Fruit fly (Drosophila melanogaster): ENCODE data around the gene CG46460.
A peak's percentile ranks its signal among the peaks of the same experiment; 100 is the strongest.

The CG46460 gene

DNA sequence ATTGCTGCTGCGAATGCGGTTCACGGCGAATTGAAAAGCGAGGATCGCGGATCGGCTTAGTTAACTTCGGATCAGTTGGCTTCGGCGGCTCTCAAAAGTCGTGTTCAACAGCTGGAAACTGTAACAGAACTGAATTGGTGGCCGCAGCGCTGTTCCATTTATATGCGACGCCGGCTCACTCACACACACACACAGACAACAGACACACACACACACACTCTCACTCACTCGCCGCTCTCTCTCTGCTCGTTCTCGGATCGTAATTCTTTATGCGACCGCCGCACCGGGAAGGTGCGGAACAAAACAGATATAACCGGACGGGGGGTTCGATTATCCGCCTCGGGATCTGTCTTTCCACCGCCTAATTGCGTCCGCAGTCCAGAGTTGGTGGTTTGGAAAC lies at the start of gene CG46460:
Gene CG46460 (minus strand): TSS at position 139 of the 400 bp plus-strand sequence.
- TF ChIP-seq Eip75B (GFP tag; optimal IDR thresholded peaks at IDR 0.05): peak; percentile 31
- peak; percentile 1 for TF ChIP-seq CG16779 (tag; optimal IDR thresholded peaks at IDR 0.05)
- TF ChIP-seq CG6163 (GFP tag; IDR thresholded peaks at IDR 0.05): 0 out of 3 replicates have a peak, but pooled peaks have one; percentile 16
- peak; percentile 26 for TF ChIP-seq Sox102F (GFP tag; optimal IDR thresholded peaks at IDR 0.05)
- TF ChIP-seq CG3032 (tag; optimal IDR thresholded peaks at IDR 0.05): peak; percentile 4
- TF ChIP-seq esn (GFP tag; optimal IDR thresholded peaks at IDR 0.05): peak; percentile 20
- no peak for TF ChIP-seq CG6276 (GFP tag; optimal IDR thresholded peaks at IDR 0.05)
- TF ChIP-seq CG10669 (GFP tag; optimal IDR thresholded peaks at IDR 0.05): peak; percentile 26
- peak in 1 of 2 experiments; percentile 7 for TF ChIP-seq ss (GFP tag; optimal IDR thresholded peaks at IDR 0.05)
- peak; percentile 94 for TF ChIP-seq CG1621 (tag; optimal IDR thresholded peaks at IDR 0.05)
- no peak for TF ChIP-seq CG11294 (GFP tag; IDR thresholded peaks at IDR 0.05)
- peak; percentile 5 for TF ChIP-seq acj6 (GFP tag; optimal IDR thresholded peaks at IDR 0.05)
- peak; percentile 25 for TF ChIP-seq Ets96B (tag; optimal IDR thresholded peaks at IDR 0.05)
- peak; percentile 49 for TF ChIP-seq lz (GFP tag; optimal IDR thresholded peaks at IDR 0.05)
- TF ChIP-seq topi (GFP tag; optimal IDR thresholded peaks at IDR 0.05): peak; percentile 11
- peak; percentile 11 for TF ChIP-seq CG9139 (GFP tag; optimal IDR thresholded peaks at IDR 0.05)
- TF ChIP-seq CG31627 (GFP tag; optimal IDR thresholded peaks at IDR 0.05): peak; percentile 39
- no peak for TF ChIP-seq Hr4 (GFP tag; optimal IDR thresholded peaks at IDR 0.05)
- no peak for TF ChIP-seq fd85E (GFP tag; optimal IDR thresholded peaks at IDR 0.05)
- TF ChIP-seq Ets21C (GFP tag; optimal IDR thresholded peaks at IDR 0.05): peak; percentile 26
- peak; percentile 36 for TF ChIP-seq Met (GFP tag; optimal IDR thresholded peaks at IDR 0.05)
- TF ChIP-seq eg (GFP tag; IDR thresholded peaks at IDR 0.05): peak; percentile 45; the same call in 1 of the 3 replicates
- no peak for TF ChIP-seq achi (GFP tag; optimal IDR thresholded peaks at IDR 0.05)
- TF ChIP-seq Gug (GFP tag; IDR thresholded peaks at IDR 0.05): 0 out of 2 replicates have a peak, but pooled peaks have one; percentile 9
- TF ChIP-seq Smox (GFP tag; optimal IDR thresholded peaks at IDR 0.05): peak; percentile 8
- TF ChIP-seq svp (GFP tag): peak; percentile 83
- TF ChIP-seq vri (GFP tag; optimal IDR thresholded peaks at IDR 0.05): no peak
- peak; percentile 25 for TF ChIP-seq cyc (GFP tag; optimal IDR thresholded peaks at IDR 0.05)
- TF ChIP-seq CG8119 (GFP tag; IDR thresholded peaks at IDR 0.05): no peak
- TF ChIP-seq Blimp-1 (GFP tag; optimal IDR thresholded peaks at IDR 0.05): peak; percentile 17
- TF ChIP-seq CG6808 (GFP tag; optimal IDR thresholded peaks at IDR 0.05): no peak
- TF ChIP-seq spab (GFP tag; optimal IDR thresholded peaks at IDR 0.05): no peak
- no peak for TF ChIP-seq CG32006 (GFP tag; optimal IDR thresholded peaks at IDR 0.05)

DNA sequence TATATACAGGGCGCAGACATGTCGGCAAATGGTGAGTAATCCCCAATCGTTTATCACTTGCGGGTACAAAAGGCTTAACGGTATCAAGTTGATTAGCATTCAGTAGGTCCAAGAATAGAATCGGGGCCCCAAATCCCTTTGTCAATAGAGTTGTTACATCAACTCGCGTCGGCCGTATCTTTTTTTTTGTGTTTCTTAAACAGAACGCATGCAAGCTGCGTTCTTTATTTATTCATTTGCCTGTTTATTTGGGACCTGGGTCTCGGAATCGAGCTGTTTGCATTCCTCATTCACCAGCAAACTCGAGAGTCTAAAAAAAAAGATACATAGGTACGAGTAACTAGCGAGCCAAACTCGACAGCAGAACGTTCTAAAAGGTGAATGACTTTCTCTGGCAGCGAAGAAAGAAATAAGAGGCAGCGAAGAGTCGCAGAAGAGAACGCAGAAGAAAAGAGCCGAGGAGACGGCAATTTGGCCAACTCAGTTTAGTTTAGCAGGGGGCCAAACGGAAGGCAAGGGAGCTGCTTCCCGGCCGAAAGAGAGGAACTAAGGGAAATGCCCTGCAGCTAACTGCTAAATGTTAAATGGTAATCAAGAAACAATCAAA lies 45.2 kb upstream of the CG46460 start:
- TF ChIP-seq fkh (GFP tag; optimal IDR thresholded peaks at IDR 0.05) (peak; percentile 81), CG3032 (tag; optimal IDR thresholded peaks at IDR 0.05) (no peak), CG7368 (GFP tag; optimal IDR thresholded peaks at IDR 0.05) (no peak)

DNA sequence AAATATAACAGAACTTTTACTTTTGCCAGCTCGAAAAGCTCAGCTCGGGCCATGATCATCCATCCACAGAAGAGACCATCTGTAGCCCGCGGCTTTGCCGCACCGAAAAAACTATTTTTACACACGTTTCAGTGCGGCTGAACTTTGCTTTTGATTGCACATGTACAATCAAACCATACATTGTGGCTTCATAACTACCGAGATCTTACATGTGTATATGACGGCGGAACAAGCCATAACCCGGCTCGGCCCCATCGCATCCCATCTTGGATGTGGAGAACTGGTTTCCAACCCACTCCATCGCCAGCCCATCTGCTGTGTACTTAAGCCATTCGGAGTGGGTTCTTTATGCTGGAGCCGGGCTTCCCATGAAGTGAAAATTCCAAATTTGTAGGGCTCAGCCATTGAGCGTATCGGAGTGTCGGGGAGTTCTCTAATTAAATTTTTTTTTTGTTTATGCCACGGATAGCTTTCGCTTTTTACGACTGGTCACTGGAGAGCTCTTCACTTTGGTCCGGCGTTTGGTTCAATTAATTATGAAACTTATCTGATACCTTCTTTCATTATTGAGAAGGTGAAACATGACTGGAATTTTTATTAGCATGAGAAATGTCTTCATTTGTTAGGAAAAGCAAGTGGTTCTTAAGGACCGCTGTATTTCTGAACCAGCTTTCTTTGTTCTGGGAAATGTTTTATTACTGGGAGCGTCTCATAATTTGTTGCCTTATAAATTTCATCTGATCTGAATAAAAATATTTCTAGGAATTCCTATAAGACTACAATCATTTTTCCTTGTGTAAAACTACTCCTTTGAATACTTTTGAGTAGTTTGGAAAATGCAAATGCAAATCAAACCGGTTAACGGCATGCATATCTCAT lies 44.1 kb upstream of the CG46460 start:
- no peak for TF ChIP-seq Hr38 (GFP tag; optimal IDR thresholded peaks at IDR 0.05)
- TF ChIP-seq ss (GFP tag; optimal IDR thresholded peaks at IDR 0.05): peak in 1 of 2 experiments; percentile 3
- no peak for TF ChIP-seq Lpt (GFP tag; optimal IDR thresholded peaks at IDR 0.05)
- no peak for TF ChIP-seq CG6276 (GFP tag; optimal IDR thresholded peaks at IDR 0.05)
- TF ChIP-seq CG8319 (GFP tag; optimal IDR thresholded peaks at IDR 0.05): no peak
- TF ChIP-seq achi (GFP tag; optimal IDR thresholded peaks at IDR 0.05): no peak
- TF ChIP-seq fd59A (GFP tag; optimal IDR thresholded peaks at IDR 0.05): no peak
- TF ChIP-seq fd85E (GFP tag; optimal IDR thresholded peaks at IDR 0.05): no peak
- no peak for TF ChIP-seq CG31627 (GFP tag; optimal IDR thresholded peaks at IDR 0.05)
- TF ChIP-seq CG10631 (GFP tag; optimal IDR thresholded peaks at IDR 0.05): peak; percentile 37
- no peak for TF ChIP-seq dac (GFP tag; optimal IDR thresholded peaks at IDR 0.05)
- no peak for TF ChIP-seq CG6792 (GFP tag; optimal IDR thresholded peaks at IDR 0.05)
- no peak for TF ChIP-seq Hr4 (GFP tag; optimal IDR thresholded peaks at IDR 0.05)
- TF ChIP-seq CG6854 (GFP tag; optimal IDR thresholded peaks at IDR 0.05): no peak
- TF ChIP-seq CG11762 (GFP tag; optimal IDR thresholded peaks at IDR 0.05; ENCODE audit: insufficient read depth): no peak
- peak; percentile 96 for TF ChIP-seq dsx (GFP tag; optimal IDR thresholded peaks at IDR 0.05; ENCODE audit: poor library complexity, severe bottlenecking)
- TF ChIP-seq Sox102F (GFP tag; optimal IDR thresholded peaks at IDR 0.05): peak; percentile 0
- no peak for TF ChIP-seq Smox (GFP tag; optimal IDR thresholded peaks at IDR 0.05)
- TF ChIP-seq Gug (GFP tag; IDR thresholded peaks at IDR 0.05): no peak
- TF ChIP-seq fkh (GFP tag; optimal IDR thresholded peaks at IDR 0.05): no peak
- peak; percentile 13 for TF ChIP-seq spab (GFP tag; optimal IDR thresholded peaks at IDR 0.05)
